Fruit fly (Drosophila melanogaster): ENCODE data around the gene CG34253.

The CG34253 gene

DNA sequence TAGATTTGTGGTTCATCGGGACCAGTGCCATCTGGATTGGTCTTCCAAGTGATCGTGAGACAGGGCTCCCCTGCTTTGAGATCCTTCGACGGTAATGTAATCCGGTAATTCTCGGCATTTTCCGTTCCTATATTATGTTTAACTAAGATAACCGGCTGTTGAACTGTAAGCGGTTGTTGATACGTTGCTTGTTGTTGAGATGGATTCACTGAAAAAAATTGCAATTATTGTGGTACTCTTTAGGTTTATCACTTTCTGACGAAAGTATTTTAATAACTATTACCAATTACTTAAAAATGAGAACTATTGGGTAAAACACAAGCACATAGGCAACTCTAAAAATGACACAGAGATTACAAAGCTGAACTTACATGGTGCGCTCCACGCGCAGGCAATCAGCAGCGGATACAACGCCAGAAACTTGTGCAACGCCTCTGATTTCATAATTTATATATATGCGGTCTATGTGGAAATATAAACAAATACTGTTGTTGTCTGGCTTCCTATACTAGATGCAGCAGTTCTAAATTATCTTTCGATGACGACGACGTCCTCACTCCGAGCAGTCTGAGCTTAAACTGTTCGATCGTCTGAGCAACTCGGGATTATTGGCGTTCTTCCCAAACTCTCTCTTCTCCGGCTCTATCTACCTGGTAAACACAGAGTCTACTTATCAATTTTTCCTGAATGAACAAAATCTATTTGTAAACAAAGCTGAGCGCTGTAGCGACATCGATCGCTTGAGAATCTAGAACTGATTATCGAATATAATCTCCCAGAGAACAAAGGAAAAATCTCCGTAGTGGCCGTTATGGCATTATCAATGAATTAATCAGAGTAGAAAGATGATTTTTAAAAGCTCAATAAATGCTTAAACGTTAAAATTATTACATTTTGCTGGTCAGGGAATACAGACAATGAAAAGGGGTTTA is at the start of gene CG34253:
CG34253 (minus strand) TSS at position 567 of the 932 bp plus-strand sequence.
- TF ChIP-seq noc (tag; optimal IDR thresholded peaks at IDR 0.05) = no peak

DNA sequence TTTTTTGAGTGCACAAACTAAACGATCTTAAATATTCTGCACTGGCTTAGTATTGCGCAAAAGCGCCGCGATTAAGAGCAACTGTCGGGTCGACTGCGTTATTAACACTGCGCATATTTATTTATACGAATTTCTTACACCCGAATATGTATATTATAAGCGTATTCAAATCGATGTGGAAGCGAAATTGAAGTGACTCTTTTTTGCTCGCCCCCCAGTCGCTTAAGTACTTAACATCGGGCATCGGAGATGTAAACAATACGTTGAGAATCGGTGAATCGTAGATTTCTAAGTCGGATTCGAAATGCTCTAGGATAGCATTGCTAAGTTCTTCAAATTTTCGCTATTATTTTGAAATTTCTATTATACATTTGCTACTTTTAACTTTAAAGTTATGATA is 45.5 kb upstream of the CG34253 start, which contains the start of gene Cyp312a1:
Cyp312a1 (minus strand) TSS at position 101 of the 400 bp plus-strand sequence.
- TF ChIP-seq noc (tag; optimal IDR thresholded peaks at IDR 0.05) = no peak

DNA sequence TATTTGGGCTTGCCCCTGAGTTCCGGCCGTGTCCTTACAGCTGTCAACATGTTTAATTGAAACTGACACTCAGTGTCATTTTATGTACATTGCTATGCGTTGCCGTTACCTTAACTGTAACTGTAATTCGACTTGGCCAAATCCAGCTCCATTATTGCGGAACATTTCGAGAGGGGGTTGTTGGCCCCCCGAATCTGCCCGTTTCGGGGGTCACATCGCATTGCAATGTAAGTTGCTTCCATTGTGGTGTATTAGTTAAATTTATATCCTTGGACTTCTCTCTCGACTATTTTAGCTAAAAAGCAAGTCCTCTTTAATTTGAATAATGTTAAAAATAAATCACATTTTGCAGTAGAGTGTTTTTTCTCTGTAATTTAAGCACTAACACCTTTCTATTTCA is 37.0 kb upstream of the CG34253 start:
- TF ChIP-seq noc (tag; optimal IDR thresholded peaks at IDR 0.05) = no peak

DNA sequence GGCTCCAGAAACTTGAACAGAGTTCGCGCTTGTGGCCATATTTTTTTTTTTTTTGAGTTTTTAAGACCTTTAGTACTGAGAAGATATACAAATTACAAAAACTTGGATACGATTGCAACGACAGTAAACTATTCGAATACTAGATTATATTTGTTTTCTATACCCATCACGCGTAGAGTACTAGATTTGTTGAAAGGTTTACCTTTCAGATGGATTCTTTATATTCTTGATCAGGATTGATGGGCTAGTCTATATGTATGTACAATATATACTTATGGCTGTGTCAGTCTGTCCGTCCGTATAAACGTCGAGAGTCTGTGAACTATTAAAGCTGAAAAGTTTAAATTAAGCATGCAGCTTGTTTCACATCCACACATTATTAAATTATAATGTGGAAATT is 34.8 kb upstream of the CG34253 start, which contains the start of gene CG42853:
CG42853 (minus strand) TSS at position 101 of the 400 bp plus-strand sequence.
- TF ChIP-seq noc (tag; optimal IDR thresholded peaks at IDR 0.05) = no peak

DNA sequence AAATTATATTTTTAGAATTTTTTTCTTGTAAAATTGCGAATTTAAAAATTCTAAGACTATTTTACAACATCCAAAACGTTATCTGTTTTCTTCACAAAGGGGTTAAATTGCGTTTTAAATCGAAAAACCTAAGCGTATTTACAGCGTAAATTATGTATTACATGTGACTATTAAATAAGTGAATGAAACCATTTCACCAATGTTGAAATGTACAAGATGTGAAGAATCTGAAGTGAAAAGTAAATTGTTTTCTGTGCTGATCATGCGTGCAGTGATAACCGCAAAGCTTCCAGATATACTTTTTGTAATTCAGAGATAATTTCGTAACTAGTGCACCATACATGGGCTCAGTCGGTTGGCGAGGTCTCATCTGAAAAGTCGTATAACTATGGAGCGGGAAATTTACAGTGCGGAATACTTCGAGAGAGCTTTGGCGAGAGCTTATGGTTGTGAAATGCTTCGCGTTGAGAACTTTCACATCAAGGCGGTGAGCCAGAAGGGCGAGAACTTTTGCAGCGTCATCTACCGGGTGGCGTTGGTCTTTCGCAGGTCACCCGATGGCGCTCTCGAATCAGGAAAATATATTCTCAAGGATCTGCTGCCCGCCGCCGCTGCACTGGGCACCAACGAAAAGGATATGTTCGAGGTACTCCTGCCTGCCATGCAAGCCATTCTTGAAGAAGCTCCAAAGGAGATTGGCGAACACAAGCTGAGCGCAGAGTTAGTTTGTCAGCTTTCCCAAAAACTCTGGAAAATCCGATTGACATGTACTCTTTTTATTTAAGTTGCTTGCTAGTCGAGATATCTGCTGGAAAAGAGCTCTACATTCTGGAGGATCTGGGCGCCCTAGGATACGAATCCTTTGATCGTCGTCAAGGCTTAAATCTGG is 27.2 kb upstream of the CG34253 start:
- peak; percentile 8 for TF ChIP-seq noc (tag; optimal IDR thresholded peaks at IDR 0.05)

DNA sequence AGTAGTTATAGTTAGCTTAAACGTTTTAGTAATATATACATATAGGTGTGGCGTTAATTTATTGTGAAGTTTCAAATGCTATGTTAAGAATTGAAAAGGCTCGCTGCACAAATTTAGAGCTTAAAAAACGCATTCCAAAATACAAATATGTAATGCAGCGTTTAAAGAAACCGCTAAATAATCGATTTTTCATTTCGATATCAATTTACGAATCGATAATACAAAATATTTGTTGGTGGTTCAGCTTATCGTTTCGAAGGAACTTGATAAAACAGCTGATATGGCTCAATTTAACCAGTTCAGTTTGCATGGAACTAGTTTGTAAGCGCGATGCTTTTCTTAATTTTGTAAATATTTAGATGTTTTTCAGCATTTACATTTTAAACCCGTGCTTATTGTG is 25.5 kb upstream of the CG34253 start, which contains the start of the genes CG32195 and CG7341:
CG32195 (plus strand) TSS at position 291 of the 400 bp plus-strand sequence.
CG7341 (plus strand) TSS at position 291 of the 400 bp plus-strand sequence.
- TF ChIP-seq noc (tag; optimal IDR thresholded peaks at IDR 0.05) = no peak

DNA sequence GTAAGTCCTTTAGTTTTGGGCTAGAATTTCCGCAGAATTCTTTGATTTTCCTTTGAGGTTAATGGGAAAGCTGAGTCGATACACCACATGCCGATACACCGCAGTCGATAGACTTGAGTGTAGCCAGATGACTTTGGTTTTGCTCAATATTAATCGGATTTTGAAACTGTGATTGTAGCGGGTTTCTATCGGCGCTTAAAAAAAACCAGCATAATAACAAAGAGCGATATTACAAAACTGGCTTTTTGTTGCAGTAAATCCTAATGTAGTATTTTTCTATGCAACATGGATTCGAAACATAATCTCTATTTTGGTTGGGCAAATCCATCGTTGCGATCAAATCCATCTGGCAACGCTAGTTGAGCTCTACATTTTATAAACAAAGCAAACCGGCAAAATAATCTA is 22.3 kb upstream of the CG34253 start, which contains the start of the genes Polr3D and mus304:
Polr3D (minus strand) TSS at position 116 of the 405 bp plus-strand sequence.
mus304 (plus strand) TSS at position 356 of the 405 bp plus-strand sequence.
- no peak for TF ChIP-seq noc (tag; optimal IDR thresholded peaks at IDR 0.05)

DNA sequence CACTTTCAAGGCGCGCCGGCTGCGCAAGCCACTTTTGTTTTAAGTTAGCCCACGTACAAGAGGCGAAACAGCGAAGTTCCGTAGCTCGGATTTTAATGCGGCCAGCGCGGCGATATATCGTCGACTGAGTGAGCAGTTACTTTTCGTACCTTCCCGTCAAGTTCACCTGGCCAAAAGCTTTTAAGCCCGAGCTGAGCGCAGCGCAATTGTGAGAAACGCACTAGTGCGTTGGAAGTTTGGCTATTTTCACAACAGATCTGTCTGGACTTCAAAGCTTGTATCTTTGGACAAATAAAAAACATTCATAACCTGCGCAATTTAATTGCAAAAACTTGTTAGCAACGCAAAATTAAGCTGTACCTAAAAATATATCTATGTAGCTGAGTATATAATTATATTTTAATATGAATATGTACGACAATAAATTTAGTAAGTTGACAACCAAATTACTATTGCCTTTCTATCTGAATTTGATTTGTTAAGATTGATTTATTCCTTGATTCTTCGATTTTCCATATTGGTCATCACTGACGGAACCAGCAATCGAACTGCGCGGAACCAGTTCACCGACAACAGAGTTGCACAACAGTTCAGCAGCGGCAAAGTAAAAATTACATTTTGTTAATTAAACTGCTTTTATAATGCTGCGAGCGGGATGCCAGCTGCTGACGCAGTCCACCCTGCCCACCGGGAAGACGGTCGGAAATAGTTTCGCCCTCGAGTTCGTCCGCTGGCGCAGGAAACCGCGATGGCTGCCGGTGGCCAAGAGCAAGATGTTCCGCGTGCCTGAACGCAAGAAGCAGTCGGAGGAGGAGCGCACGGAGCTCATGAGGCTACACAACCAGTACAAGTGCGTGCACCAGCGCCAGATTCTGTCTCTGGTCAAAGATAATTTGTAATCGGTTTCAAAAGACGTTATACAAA is 19.2 kb upstream of the CG34253 start, which contains the start of the genes CG13698 and mRpS26:
CG13698 (minus strand) TSS at position 129 of the 924 bp plus-strand sequence.
mRpS26 (plus strand) TSS at position 559 of the 924 bp plus-strand sequence.
- peak; percentile 66 for TF ChIP-seq noc (tag; optimal IDR thresholded peaks at IDR 0.05)

DNA sequence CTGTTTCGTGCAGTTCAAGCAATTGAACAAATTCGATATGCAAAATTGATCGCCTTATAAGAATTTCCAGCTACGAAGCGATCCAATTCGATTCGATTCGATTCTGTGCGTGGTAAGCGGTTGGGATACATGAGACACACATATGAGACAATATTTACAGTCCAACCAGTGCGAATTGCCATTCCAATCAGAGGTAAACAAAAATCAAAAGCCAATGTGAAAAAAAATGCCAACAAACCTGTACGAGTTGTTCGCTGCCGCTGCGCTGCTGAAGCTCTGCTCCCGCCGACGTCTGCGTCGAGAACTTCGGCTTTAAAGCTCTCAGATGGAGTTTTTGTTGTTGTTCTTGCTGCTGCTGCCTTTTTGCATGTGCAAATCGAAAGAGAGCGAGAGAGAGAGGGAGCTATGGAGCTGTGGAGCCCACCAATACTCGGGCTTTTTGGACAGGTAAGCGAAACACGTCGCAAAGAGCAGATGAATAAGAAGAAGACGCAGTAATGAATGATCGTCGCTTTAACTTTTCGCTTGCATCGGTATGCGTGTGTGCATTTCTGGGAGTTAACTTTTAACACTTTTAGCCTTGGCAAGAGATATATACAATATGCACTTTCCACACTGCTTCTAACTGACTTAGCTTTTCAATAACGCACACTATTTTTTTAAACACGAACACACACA is 18.4 kb upstream of the CG34253 start:
- TF ChIP-seq noc (tag; optimal IDR thresholded peaks at IDR 0.05) = no peak

DNA sequence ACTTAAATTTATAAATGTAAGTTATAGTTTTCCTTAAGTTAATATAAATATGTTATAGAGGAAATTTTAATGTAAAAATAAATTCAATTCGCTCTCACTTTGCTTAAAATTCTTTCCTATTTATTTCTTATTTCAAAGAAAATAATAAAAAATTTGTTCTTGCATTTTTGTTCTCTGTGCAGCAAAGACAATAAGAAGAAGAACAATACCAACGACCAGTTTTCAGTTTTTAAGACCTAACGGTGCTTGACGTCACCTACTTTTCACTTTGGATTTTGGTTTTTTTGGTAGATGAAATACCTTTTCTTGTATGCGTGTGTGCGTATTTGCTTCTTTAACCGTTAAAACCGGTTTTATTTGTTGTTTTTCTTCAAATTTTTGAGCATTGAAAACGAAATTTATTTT is 15.0 kb upstream of the CG34253 start:
- TF ChIP-seq noc (tag; optimal IDR thresholded peaks at IDR 0.05) = no peak

DNA sequence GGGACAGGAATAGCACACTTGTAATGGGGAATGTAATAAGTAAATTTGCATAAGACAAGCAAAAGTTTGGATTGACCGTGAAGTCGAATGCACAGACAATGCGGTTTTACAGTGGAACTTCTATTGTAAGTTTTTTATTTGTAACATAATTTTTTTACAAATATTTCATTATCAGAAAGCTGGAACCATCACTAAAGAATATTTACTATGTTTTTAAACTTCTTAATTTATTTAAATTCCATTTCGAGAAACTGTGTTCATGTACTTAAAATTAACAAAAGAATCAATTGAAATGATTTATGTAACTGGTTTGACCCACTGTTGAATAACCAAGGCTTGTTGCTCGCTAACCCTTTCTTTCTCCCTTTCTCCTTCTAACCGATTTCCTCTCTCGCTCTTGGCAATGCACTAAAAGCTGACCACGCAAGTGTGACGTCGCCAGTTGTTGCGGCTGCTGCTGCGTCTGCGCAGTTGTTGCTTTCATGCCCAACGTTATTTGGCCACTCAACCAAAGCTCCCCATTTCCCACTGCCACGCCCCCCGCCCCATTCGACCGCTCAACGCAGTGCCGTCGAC is 14.4 kb upstream of the CG34253 start:
- TF ChIP-seq noc (tag; optimal IDR thresholded peaks at IDR 0.05) = no peak

DNA sequence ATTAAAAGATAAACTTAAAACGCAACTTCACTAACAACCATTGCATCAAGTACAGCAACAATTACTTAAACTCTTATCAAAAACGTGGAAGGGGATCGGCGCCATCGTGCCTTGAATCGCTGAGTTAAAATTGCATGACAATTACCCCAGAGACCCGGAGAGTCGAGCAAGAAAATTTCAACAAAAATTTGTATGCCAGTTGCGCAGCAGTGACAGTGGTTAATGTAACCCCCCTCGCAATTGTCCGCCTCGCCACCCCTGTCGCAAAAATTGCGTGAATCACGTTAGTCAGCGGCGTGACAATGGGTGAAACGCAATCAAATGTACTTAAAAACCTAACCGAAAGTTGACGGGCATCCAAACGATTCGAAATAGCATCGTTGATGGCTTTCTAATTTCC is 12.6 kb upstream of the CG34253 start:
- no peak for TF ChIP-seq noc (tag; optimal IDR thresholded peaks at IDR 0.05)

DNA sequence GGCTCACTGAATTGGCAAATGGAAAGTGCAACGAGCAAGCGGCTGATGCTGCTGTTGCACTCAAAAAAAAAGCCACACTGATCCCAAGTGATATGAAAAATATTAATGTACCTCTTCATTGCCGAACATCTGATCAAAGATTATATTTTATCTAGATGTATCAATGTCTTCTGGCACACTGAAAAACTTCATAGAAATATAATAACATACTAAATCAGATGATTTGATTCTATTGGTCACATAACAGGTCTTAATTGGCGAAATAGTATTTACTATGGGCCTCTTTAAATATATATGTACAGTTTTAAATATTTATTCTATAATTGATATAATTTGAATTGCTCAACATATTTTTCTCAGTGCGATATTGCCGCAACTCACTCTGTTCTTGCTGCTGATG is 9.6 kb upstream of the CG34253 start:
- no peak for TF ChIP-seq noc (tag; optimal IDR thresholded peaks at IDR 0.05)

DNA sequence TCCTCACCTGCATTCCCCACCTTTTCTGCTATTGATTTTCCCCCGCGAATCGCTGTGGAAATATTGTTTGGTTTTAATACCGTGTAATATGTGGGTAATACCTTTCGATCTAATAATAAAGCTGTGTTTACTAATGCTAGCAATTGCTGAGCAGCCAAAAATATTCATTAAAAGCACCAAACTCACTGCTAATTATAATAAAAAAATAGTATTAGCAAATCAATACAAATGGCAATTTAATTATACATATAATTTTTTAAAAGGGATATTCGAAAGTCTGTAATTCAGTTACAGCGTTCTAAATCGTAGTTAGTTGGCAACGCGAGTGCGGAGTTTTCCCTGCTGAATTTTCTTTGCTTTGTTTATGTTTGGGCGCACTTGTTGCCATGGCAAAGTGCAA is 6.8 kb upstream of the CG34253 start:
- no peak for TF ChIP-seq noc (tag; optimal IDR thresholded peaks at IDR 0.05)

All from whole organism, larva.